Worm (Caenorhabditis elegans) whole organism, L4 larva: ENCODE measurements around the gene F46B3.8.

Source experiments
- D1046.2 ChIP-seq: fragments of 200-800 bp; sonication (Bioruptor generic); IDR thresholded peaks from 2 replicates; pipeline ENCODE4 v1.3.6; 2022; ENCODE audit warnings: missing genetic modification characterization, missing compliant biosample characterization
- F49E8.2 ChIP-seq: sonication (generic microtip); optimal IDR thresholded peaks from 2 replicates; lab custom pipeline; 2016; ENCODE audit warnings: missing compliant biosample characterization, mild to moderate bottlenecking, missing genetic modification characterization, borderline replicate concordance
- T20F7.1 ChIP-seq: fragments of 200-800 bp; sonication (Bioruptor generic); optimal IDR thresholded peaks from 2 replicates; lab custom pipeline; 2018; ENCODE audit warnings: mild to moderate bottlenecking, missing genetic modification characterization, missing compliant biosample characterization
- Y75B8A.6 ChIP-seq: fragments of 200-800 bp; sonication (Bioruptor generic); IDR thresholded peaks from 2 replicates; pipeline ENCODE4 v1.3.6; 2022; ENCODE audit warnings: missing genetic modification reagents, missing genetic modification characterization, missing compliant biosample characterization
- aha-1 ChIP-seq: fragments of 150-350 bp; peaks from one replicate; lab custom pipeline; 2014; ENCODE audit warnings: missing biosample characterization, missing genetic modification characterization
- ceh-28 ChIP-seq: fragments of 150-350 bp; optimal IDR thresholded peaks from 2 replicates; lab custom pipeline; 2014; ENCODE audit warnings: missing biosample characterization, missing genetic modification reagents, missing genetic modification characterization
- daf-16 ChIP-seq, 3 experiments: sonication (generic microtip); optimal IDR thresholded peaks; 2 replicates each; lab custom pipeline; 2016 to 2017; ENCODE audit warnings: missing genetic modification characterization in 3 of 3, missing genetic modification reagents in 3 of 3, mild to moderate bottlenecking in 2 of 3, missing compliant biosample characterization in 2 of 3, missing biosample characterization in 1 of 3, moderate library complexity in 1 of 3
- dmd-9 ChIP-seq: fragments of 200-800 bp; sonication (Bioruptor generic); IDR thresholded peaks from 2 replicates; pipeline ENCODE4 v1.3.6; 2022; ENCODE audit warnings: missing genetic modification reagents, missing genetic modification characterization, missing compliant biosample characterization
- dve-1 ChIP-seq: sonication (generic microtip); optimal IDR thresholded peaks from 2 replicates; lab custom pipeline; 2017; ENCODE audit warnings: antibody characterized with exemption, mild to moderate bottlenecking, missing genetic modification characterization, missing compliant biosample characterization; ENCODE audit not compliant: insufficient read depth
- egl-27 ChIP-seq: sonication (generic microtip); optimal IDR thresholded peaks from 3 replicates; lab custom pipeline; 2017; ENCODE audit warnings: missing biosample characterization, missing genetic modification reagents, missing genetic modification characterization
- fos-1 ChIP-seq: fragments of 150-350 bp; optimal IDR thresholded peaks from 2 replicates; lab custom pipeline; 2014; ENCODE audit warnings: missing biosample characterization, missing genetic modification characterization
- gei-8 ChIP-seq: fragments of 200-800 bp; sonication (Bioruptor generic); optimal IDR thresholded peaks from 2 replicates; lab custom pipeline; 2018; ENCODE audit warnings: mild to moderate bottlenecking, missing genetic modification characterization, missing compliant biosample characterization
- hif-1 ChIP-seq, 2 experiments: sonication (generic microtip); optimal IDR thresholded peaks; 2 replicates each; lab custom pipeline; 2016 to 2017; ENCODE audit warnings: missing compliant biosample characterization in 2 of 2, missing genetic modification characterization in 2 of 2, missing genetic modification reagents in 2 of 2, missing genotype in 2 of 2, mild to moderate bottlenecking in 1 of 2
- lin-38 ChIP-seq: fragments of 200-800 bp; sonication (Bioruptor generic); IDR thresholded peaks from 2 replicates; pipeline ENCODE4 v1.3.6; 2022; ENCODE audit warnings: missing genetic modification reagents, missing genetic modification characterization, missing compliant biosample characterization
- lin-39 ChIP-seq: fragments of 150-350 bp; optimal IDR thresholded peaks from 2 replicates; lab custom pipeline; 2014; ENCODE audit warnings: missing biosample characterization, missing genetic modification reagents, missing genetic modification characterization
- lsy-2 ChIP-seq, 2 experiments: fragments of 150-350 bp in 1 of 2; sonication (generic microtip) in 1 of 2; optimal IDR thresholded peaks; 2 replicates each; lab custom pipeline; 2014 to 2017; ENCODE audit warnings: missing biosample characterization in 2 of 2, missing genetic modification characterization in 2 of 2
- madf-5 ChIP-seq, 2 experiments: fragments of 200-800 bp; sonication (Bioruptor generic); IDR thresholded peaks; 2 replicates each; pipeline ENCODE4 v1.3.6; 2022; ENCODE audit warnings: missing compliant biosample characterization in 2 of 2, missing genetic modification characterization in 2 of 2
- nhr-102 ChIP-seq: sonication (generic microtip); optimal IDR thresholded peaks from 2 replicates; lab custom pipeline; 2016; ENCODE audit warnings: mild to moderate bottlenecking, missing genetic modification characterization, moderate library complexity, missing compliant biosample characterization
- nhr-11 ChIP-seq: fragments of 150-350 bp; optimal IDR thresholded peaks from 2 replicates; lab custom pipeline; 2014; ENCODE audit warnings: missing biosample characterization, missing genetic modification characterization
- nhr-28 ChIP-seq: fragments of 150-350 bp; optimal IDR thresholded peaks from 2 replicates; lab custom pipeline; 2014; ENCODE audit warnings: missing biosample characterization, missing genetic modification characterization
- nhr-42 ChIP-seq: fragments of 200-800 bp; sonication (Bioruptor generic); IDR thresholded peaks from 2 replicates; pipeline ENCODE4 v1.3.6; 2022; ENCODE audit warnings: missing genetic modification characterization, missing compliant biosample characterization
- nhr-48 ChIP-seq: sonication (generic microtip); optimal IDR thresholded peaks from 2 replicates; lab custom pipeline; 2016; ENCODE audit warnings: mild to moderate bottlenecking, missing genetic modification characterization, missing compliant biosample characterization
- nhr-6 ChIP-seq: fragments of 150-350 bp; optimal IDR thresholded peaks from 2 replicates; lab custom pipeline; 2014; ENCODE audit warnings: missing biosample characterization, missing genetic modification characterization
- nhr-76 ChIP-seq: fragments of 150-350 bp; optimal IDR thresholded peaks from 2 replicates; lab custom pipeline; 2014; ENCODE audit warnings: missing biosample characterization, missing genetic modification characterization
- rbr-2 ChIP-seq: sonication (generic microtip); optimal IDR thresholded peaks from 2 replicates; lab custom pipeline; 2016; ENCODE audit warnings: missing genotype, missing genetic modification characterization, missing compliant biosample characterization
- spr-3 ChIP-seq: fragments of 200-800 bp; sonication (Bioruptor generic); optimal IDR thresholded peaks from 2 replicates; lab custom pipeline; 2018; ENCODE audit warnings: mild to moderate bottlenecking, missing genetic modification characterization, missing compliant biosample characterization
- tag-97 ChIP-seq: fragments of 200-800 bp; sonication (Bioruptor generic); IDR thresholded peaks from 2 replicates; pipeline ENCODE4 v1.3.6; 2022; ENCODE audit warnings: missing genetic modification characterization, missing compliant biosample characterization
- unc-130 ChIP-seq: sonication (generic microtip); optimal IDR thresholded peaks from 2 replicates; lab custom pipeline; 2016; ENCODE audit warnings: missing genetic modification reagents, missing genetic modification characterization, missing compliant biosample characterization
- unc-39 ChIP-seq: sonication (generic microtip); optimal IDR thresholded peaks from 2 replicates; lab custom pipeline; 2017; ENCODE audit warnings: missing biosample characterization, missing genetic modification characterization
- unc-62 ChIP-seq, 3 experiments: fragments of 150-350 bp in 1 of 3; sonication (generic microtip); optimal IDR thresholded peaks in 2 of 3; peaks in 1 of 3; 1 replicate in 1 of 3; 2 replicates in 2 of 3; lab custom pipeline; 2014 to 2017; ENCODE audit warnings: missing biosample characterization in 3 of 3, missing genetic modification characterization in 3 of 3, missing genetic modification reagents in 3 of 3, missing genotype in 1 of 3
- zip-2 ChIP-seq: fragments of 150-350 bp; optimal IDR thresholded peaks from 2 replicates; lab custom pipeline; 2014; ENCODE audit warnings: missing biosample characterization, missing genetic modification characterization

Gene F46B3.8

DNA sequence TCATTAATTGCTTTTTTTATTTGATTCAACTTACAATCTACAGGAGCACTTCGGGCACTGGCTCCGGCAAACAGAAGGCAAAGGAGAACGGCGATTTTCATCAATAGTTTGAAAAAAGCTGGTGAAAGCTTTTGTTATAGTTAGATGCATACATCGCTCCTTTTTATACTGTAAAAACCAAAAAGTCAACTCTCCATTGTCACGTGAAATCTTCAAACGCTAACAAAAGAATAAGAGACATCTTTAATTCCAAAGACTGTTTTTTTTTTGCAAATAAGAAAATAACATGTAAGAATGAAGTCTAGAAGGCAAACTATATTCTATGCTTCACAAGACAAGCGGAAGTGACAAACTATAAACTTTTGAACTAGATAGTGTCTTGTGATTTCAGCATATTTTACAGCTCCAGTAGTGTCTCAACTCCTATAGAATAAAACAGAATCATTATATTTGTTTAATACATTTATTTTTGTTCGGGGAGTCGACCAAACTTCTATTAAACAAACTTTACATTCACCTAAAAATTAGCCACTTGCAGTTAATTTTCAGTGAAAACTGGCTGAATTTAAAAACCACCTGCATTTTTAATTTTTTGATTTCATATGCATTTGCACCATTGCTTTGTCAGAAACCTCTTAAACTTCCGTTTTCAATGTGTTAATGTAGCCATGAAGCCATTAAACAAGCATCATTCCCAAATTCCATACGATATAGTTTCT is 3.2 kb upstream of the F46B3.8 start, which contains the start of the genes F46B3.9 and srz-18:
Gene F46B3.9 (minus strand): TSS at position 101 of the 719 bp plus-strand sequence.
Gene srz-18 (plus strand): TSS at position 669 of the 719 bp plus-strand sequence.
- no peak for TF ChIP-seq ceh-28
- no peak for TF ChIP-seq hif-1 (tag; optimal IDR thresholded peaks at IDR 0.05; lab: Kevin White, UChicago)
- no peak for TF ChIP-seq fos-1 (tag; lab: Kevin White, UChicago)
- no peak for TF ChIP-seq nhr-102 (tag; lab: Kevin White, UChicago)
- peak; percentile 30 for TF ChIP-seq aha-1 (tag; lab: Kevin White, UChicago)
- no peak for TF ChIP-seq unc-130 (GFP tag; lab: Kevin White, UChicago)
- no peak for TF ChIP-seq T20F7.1 (GFP tag; lab: Kevin White, UChicago)

DNA sequence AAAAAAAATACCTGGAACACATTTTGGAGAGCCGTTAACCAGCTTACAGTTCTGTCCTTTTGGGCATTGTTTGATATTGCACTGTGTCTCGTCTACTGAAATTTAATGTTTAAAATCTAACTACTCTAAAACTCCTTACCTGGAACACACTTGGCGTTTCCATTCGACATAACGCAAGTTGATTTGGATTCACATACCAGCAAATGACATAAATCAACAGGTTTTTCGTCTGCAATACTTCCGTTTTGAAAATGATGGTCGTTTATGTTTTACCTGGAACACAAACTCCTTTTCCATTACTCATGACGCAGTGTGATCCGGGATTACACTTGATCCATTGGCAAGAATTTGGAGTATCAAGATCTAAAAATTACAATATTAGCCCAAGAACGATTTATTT is 2.3 kb upstream of the F46B3.8 start:
- no peak for TF ChIP-seq lin-39 (tag; lab: Kevin White, UChicago)
- no peak for TF ChIP-seq lsy-2 (tag; optimal IDR thresholded peaks at IDR 0.05; lab: Kevin White, UChicago)
- TF ChIP-seq nhr-28 (tag; lab: Kevin White, UChicago): no peak
- no peak for TF ChIP-seq rbr-2 (tag; lab: Kevin White, UChicago)
- TF ChIP-seq nhr-42 (GFP tag; lab: Robert Waterston, UW): no peak
- peak in 1 of 2 experiments; percentile 95 for TF ChIP-seq unc-62 (GFP tag; optimal IDR thresholded peaks at IDR 0.05 in 1 of 2; lab: Kevin White, UChicago)
- no peak for TF ChIP-seq unc-62 (tag; optimal IDR thresholded peaks at IDR 0.05; lab: Kevin White, UChicago)

DNA sequence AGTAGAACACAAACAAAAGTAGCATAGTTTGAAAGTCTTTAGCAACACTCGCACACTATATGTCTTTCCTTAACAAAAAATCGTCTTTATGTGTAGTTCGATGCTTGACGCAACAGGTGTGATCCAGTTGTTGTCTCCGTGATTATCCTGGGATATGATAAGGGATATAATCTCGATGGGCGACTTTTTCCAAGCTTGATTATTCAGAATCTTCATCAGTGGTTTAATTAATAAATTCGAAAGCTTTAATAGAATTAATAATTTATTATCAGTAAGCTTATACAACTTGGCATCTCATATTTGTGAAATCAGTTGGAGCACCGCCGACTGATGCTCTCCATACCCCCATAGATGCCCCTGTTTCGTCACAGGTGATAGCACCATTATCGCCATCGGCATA is 4.3 kb downstream of the F46B3.8 start, which contains the start of gene F46B3.7:
Gene F46B3.7 (minus strand): TSS at position 101 of the 400 bp plus-strand sequence.
- TF ChIP-seq F49E8.2 (no peak), nhr-6 (tag; lab: Kevin White, UChicago) (no peak), daf-16 (GFP tag; optimal IDR thresholded peaks at IDR 0.05; lab: Kevin White, UChicago) (no peak), daf-16 (tag; optimal IDR thresholded peaks at IDR 0.05; lab: Kevin White, UChicago) (no peak), unc-39 (no peak), gei-8 (no peak), dmd-9 (GFP tag; lab: Robert Waterston, UW) (no peak), D1046.2 (GFP tag; lab: Robert Waterston, UW) (no peak), spr-3 (no peak), madf-5 (GFP tag; IDR thresholded peaks at IDR 0.05; lab: Robert Waterston, UW) (no peak), nhr-11 (tag; lab: Kevin White, UChicago) (no peak), nhr-76 (tag; lab: Kevin White, UChicago) (no peak), lin-38 (GFP tag; lab: Robert Waterston, UW) (no peak), tag-97 (GFP tag; lab: Robert Waterston, UW) (no peak), dve-1 (tag; lab: Kevin White, UChicago) (no peak), egl-27 (tag; lab: Kevin White, UChicago) (no peak)
- TF ChIP-seq, all 104 proteins: peak for 0

- TF ChIP-seq unc-62 (GFP tag; optimal IDR thresholded peaks at IDR 0.05 in 1 of 2; lab: Kevin White, UChicago) (peak in 1 of 2 experiments; percentile 81), unc-62 (tag; optimal IDR thresholded peaks at IDR 0.05; lab: Kevin White, UChicago) (no peak), lsy-2 (tag; optimal IDR thresholded peaks at IDR 0.05; lab: Kevin White, UChicago) (no peak)
Measured at ce11 chrV:20609494-20609893, 13.5 kb downstream of the F46B3.8 start, which contains the start of gene grd-2. Gene grd-2, plus strand, starts transcription at chrV:20609794.

DNA sequence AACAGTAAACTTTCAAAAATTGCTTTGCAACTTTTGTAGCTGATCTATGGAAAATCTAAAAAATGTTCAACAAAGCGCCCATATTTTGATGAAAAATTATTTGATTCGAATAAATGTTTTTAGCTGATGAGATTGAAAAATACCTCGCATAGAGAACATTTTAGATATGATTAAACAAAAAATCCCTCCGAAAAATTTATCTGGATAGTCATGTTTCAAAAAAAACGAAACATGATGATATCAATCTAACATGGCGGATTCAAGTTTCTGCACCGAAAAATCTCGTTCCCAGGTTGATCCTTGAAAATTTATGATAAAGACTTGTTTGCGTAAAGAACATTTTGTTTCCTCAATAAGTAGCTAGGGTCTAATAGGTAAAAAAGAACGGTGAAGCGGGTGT is 14.3 kb downstream of the F46B3.8 start, which contains the start of gene ttr-12:
Gene ttr-12 (minus strand): TSS at position 101 of the 400 bp plus-strand sequence.
- TF ChIP-seq zip-2 (no peak), nhr-48 (peak; percentile 65), nhr-6 (tag; lab: Kevin White, UChicago) (no peak), Y75B8A.6 (GFP tag; lab: Robert Waterston, UW) (no peak)
